Worm (Caenorhabditis elegans) whole organism, mixed stage, embryonic: ENCODE results near the gene dcaf-1.
A peak's percentile ranks its signal among the peaks of the same experiment; 100 is the strongest.

ENCODE experiments used
- blmp-1 ChIP-seq: fragments of 150-350 bp; optimal IDR thresholded peaks from 2 replicates; lab custom pipeline; 2014; ENCODE audit warnings: missing biosample characterization, missing genetic modification characterization
- lin-13 ChIP-seq: fragments of 150-350 bp; optimal IDR thresholded peaks from 2 replicates; lab custom pipeline; 2014; ENCODE audit warnings: missing biosample characterization, missing genetic modification characterization
- pha-4 ChIP-seq: fragments of 150-350 bp; optimal IDR thresholded peaks from 2 replicates; lab custom pipeline; 2018; ENCODE audit warnings: missing biosample characterization, missing genetic modification reagents, missing genetic modification characterization
- ztf-11 ChIP-seq: fragments of 150-350 bp; optimal IDR thresholded peaks from 2 replicates; lab custom pipeline; 2014; ENCODE audit warnings: missing biosample characterization, missing genetic modification characterization

ce11 chrIV:9677226-9677992 is 29.1 kb downstream of the dcaf-1 start:
- no peak for TF ChIP-seq lin-13 (tag; lab: Kevin White, UChicago)
- TF ChIP-seq ztf-11 (tag; lab: Kevin White, UChicago), result no peak
- TF ChIP-seq blmp-1 (tag; lab: Kevin White, UChicago), result peak; percentile 86
- TF ChIP-seq pha-4 (tag; lab: Kevin White, UChicago), result no peak
